Worm (Caenorhabditis elegans) whole organism, mixed stage, embryonic: Measurements from ENCODE around the gene rgs-6.

Source experiments
- ceh-83 ChIP-seq: fragments of 200-800 bp; sonication (Bioruptor generic); optimal IDR thresholded peaks from 2 replicates; lab custom pipeline; 2018; ENCODE audit warnings: mild to moderate bottlenecking, missing genetic modification characterization, missing compliant biosample characterization
- mep-1 ChIP-seq: fragments of 150-350 bp; optimal IDR thresholded peaks from 2 replicates; lab custom pipeline; 2017; ENCODE audit warnings: missing biosample characterization, missing genetic modification reagents, missing genetic modification characterization, inconsistent platforms
- nhr-28 ChIP-seq: fragments of 150-350 bp; optimal IDR thresholded peaks from 2 replicates; lab custom pipeline; 2014; ENCODE audit warnings: missing biosample characterization, missing genetic modification characterization
- nhr-76 ChIP-seq: sonication (generic microtip); optimal IDR thresholded peaks from 2 replicates; lab custom pipeline; 2017; ENCODE audit warnings: missing biosample characterization, missing genetic modification characterization
- pha-4 ChIP-seq: fragments of 150-350 bp; optimal IDR thresholded peaks from 2 replicates; lab custom pipeline; 2018; ENCODE audit warnings: missing biosample characterization, missing genetic modification reagents, missing genetic modification characterization
- snpc-4 ChIP-seq: fragments of 150-350 bp; optimal IDR thresholded peaks from 2 replicates; lab custom pipeline; 2014; ENCODE audit warnings: missing biosample characterization, missing genetic modification characterization
- sptf-1 ChIP-seq: sonication (generic microtip); optimal IDR thresholded peaks from 2 replicates; lab custom pipeline; 2017; ENCODE audit warnings: mild to moderate bottlenecking, missing genetic modification characterization, moderate library complexity, missing compliant biosample characterization
- unc-62 ChIP-seq: fragments of 150-350 bp; optimal IDR thresholded peaks from 2 replicates; lab custom pipeline; 2014; ENCODE audit warnings: missing biosample characterization, missing genetic modification reagents, missing genetic modification characterization

ce11 chrX:5707809-5708208 lies 25.8 kb downstream of the rgs-6 start:
- TF ChIP-seq sptf-1 (tag; lab: Kevin White, UChicago) (peak; percentile 96), unc-62 (GFP tag; lab: Kevin White, UChicago) (peak; percentile 22), ceh-83 (GFP tag; lab: Kevin White, UChicago) (peak; percentile 95), nhr-28 (tag; lab: Kevin White, UChicago) (peak; percentile 73), mep-1 (tag; lab: Kevin White, UChicago) (peak; percentile 39), nhr-76 (tag; lab: Kevin White, UChicago) (no peak), pha-4 (tag; lab: Kevin White, UChicago) (no peak), snpc-4 (tag; lab: Kevin White, UChicago) (no peak)
